Fruit fly (Drosophila melanogaster) whole organism, embryonic: ENCODE data around the gene CG32271.
A peak's percentile ranks its signal among the peaks of the same experiment; 100 is the strongest.

Source experiments
- CG11504 ChIP-seq: fragments of 200-800 bp; sonication (Bioruptor generic); optimal IDR thresholded peaks from 3 replicates; lab custom pipeline; 2019; ENCODE audit warnings: missing biosample characterization, mild to moderate bottlenecking, missing genetic modification characterization, moderate library complexity
- CG11560 ChIP-seq: fragments of 200-800 bp; sonication (Bioruptor generic); IDR thresholded peaks from 3 replicates; pipeline ENCODE4 v1.3.6; 2022; ENCODE audit warnings: missing biosample characterization, missing genetic modification characterization
- CG11695 ChIP-seq: fragments of 200-800 bp; sonication (Bioruptor generic); IDR thresholded peaks from 3 replicates; pipeline ENCODE4 v1.3.6; 2022; ENCODE audit warnings: missing biosample characterization, missing genetic modification characterization
- CG12299 ChIP-seq: fragments of 200-800 bp; sonication (Bioruptor generic); optimal IDR thresholded peaks from 2 replicates; lab custom pipeline; 2018; ENCODE audit warnings: missing biosample characterization, mild to moderate bottlenecking, missing genetic modification characterization
- CG12659 ChIP-seq: fragments of 200-800 bp; sonication (Bioruptor generic); optimal IDR thresholded peaks from 3 replicates; lab custom pipeline; 2017; ENCODE audit warnings: mild to moderate bottlenecking, missing biosample characterization, missing genetic modification reagents, missing genetic modification characterization
- CG14667 ChIP-seq: fragments of 200-800 bp; sonication (Bioruptor generic); IDR thresholded peaks from 2 replicates; pipeline ENCODE4 v1.3.6; 2022; ENCODE audit warnings: missing biosample characterization, missing genetic modification characterization
- CG14965 ChIP-seq: fragments of 200-800 bp; sonication (Bioruptor generic); optimal IDR thresholded peaks from 2 replicates; lab custom pipeline; 2016; ENCODE audit warnings: missing biosample characterization, missing genetic modification characterization, borderline replicate concordance
- CG17802 ChIP-seq: fragments of 200-800 bp; sonication (Bioruptor generic); optimal IDR thresholded peaks from 2 replicates; lab custom pipeline; 2018; ENCODE audit warnings: missing biosample characterization, mild to moderate bottlenecking, missing genetic modification characterization, moderate library complexity
- CG2875 ChIP-seq: fragments of 200-800 bp; sonication (Bioruptor generic); optimal IDR thresholded peaks from 2 replicates; lab custom pipeline; 2017; ENCODE audit warnings: missing biosample characterization, mild to moderate bottlenecking, missing genetic modification characterization, missing genetic modification reagents
- CG3163 ChIP-seq: fragments of 200-800 bp; sonication (Bioruptor generic); optimal IDR thresholded peaks from 3 replicates; lab custom pipeline; 2016; ENCODE audit warnings: missing biosample characterization, missing genetic modification characterization
- CG32772 ChIP-seq: fragments of 200-800 bp; sonication (Bioruptor generic); IDR thresholded peaks from 2 replicates; pipeline ENCODE4 v1.3.6; 2022; ENCODE audit warnings: missing biosample characterization, missing genetic modification characterization
- CG33557 ChIP-seq: fragments of 200-800 bp; sonication (Bioruptor generic); optimal IDR thresholded peaks from 2 replicates; lab custom pipeline; 2019; ENCODE audit warnings: missing biosample characterization, mild to moderate bottlenecking, missing genetic modification characterization, moderate library complexity
- CG43689 ChIP-seq: fragments of 200-800 bp; sonication (Bioruptor generic); IDR thresholded peaks from 2 replicates; pipeline ENCODE4 v1.3.6; 2022; ENCODE audit warnings: missing biosample characterization, missing genetic modification characterization
- CG4424 ChIP-seq: fragments of 200-800 bp; sonication (Bioruptor generic); optimal IDR thresholded peaks from 3 replicates; lab custom pipeline; 2016; ENCODE audit warnings: missing biosample characterization, missing genetic modification characterization
- CG6689 ChIP-seq: fragments of 200-800 bp; sonication (Bioruptor generic); IDR thresholded peaks from 2 replicates; pipeline ENCODE4 v1.3.6; 2022; ENCODE audit warnings: missing biosample characterization, missing genetic modification characterization
- CG7357 ChIP-seq: fragments of 200-800 bp; sonication (Bioruptor generic); IDR thresholded peaks from 3 replicates; pipeline ENCODE4 v1.3.6; 2022; ENCODE audit warnings: missing biosample characterization, missing genetic modification characterization
- CG8924 ChIP-seq: fragments of 200-800 bp; optimal IDR thresholded peaks from 3 replicates; lab custom pipeline; 2019; ENCODE audit warnings: missing biosample characterization, mild to moderate bottlenecking, missing genetic modification characterization, moderate library complexity
- CG8944 ChIP-seq: fragments of 200-800 bp; sonication (Bioruptor generic); optimal IDR thresholded peaks from 3 replicates; lab custom pipeline; 2016; ENCODE audit warnings: missing biosample characterization, missing genetic modification characterization
- CG9727 ChIP-seq: fragments of 200-800 bp; sonication (Bioruptor generic); optimal IDR thresholded peaks from 3 replicates; lab custom pipeline; 2017; ENCODE audit warnings: missing biosample characterization, mild to moderate bottlenecking, missing genetic modification characterization
- D19B ChIP-seq: fragments of 200-800 bp; sonication (Bioruptor generic); optimal IDR thresholded peaks from 2 replicates; lab custom pipeline; 2017; ENCODE audit warnings: missing biosample characterization, mild to moderate bottlenecking, missing genetic modification characterization
- Dek ChIP-seq: fragments of 200-800 bp; sonication (Bioruptor generic); optimal IDR thresholded peaks from 3 replicates; lab custom pipeline; 2019; ENCODE audit warnings: missing biosample characterization, mild to moderate bottlenecking, missing genetic modification characterization, moderate library complexity
- Fer1 ChIP-seq: fragments of 200-800 bp; sonication (Bioruptor generic); optimal IDR thresholded peaks from 2 replicates; lab custom pipeline; 2017; ENCODE audit warnings: missing biosample characterization, mild to moderate bottlenecking, missing genetic modification characterization
- Hand ChIP-seq: fragments of 200-800 bp; sonication (Bioruptor generic); optimal IDR thresholded peaks from 2 replicates; lab custom pipeline; 2017; ENCODE audit warnings: mild to moderate bottlenecking, missing biosample characterization, missing genetic modification reagents, missing genetic modification characterization
- Kr ChIP-seq: fragments of 200-800 bp; sonication (Bioruptor generic); optimal IDR thresholded peaks from 2 replicates; lab custom pipeline; 2017; ENCODE audit warnings: missing biosample characterization, mild to moderate bottlenecking, missing genetic modification characterization
- MTF-1 ChIP-seq: fragments of 200-800 bp; sonication (Bioruptor generic); optimal IDR thresholded peaks from 2 replicates; lab custom pipeline; 2018; ENCODE audit warnings: missing biosample characterization, mild to moderate bottlenecking, missing genetic modification characterization, borderline replicate concordance
- NC2α ChIP-seq: fragments of 200-800 bp; sonication (Bioruptor generic); optimal IDR thresholded peaks from 2 replicates; lab custom pipeline; 2016; ENCODE audit warnings: missing biosample characterization, missing genetic modification characterization
- PHDP ChIP-seq: fragments of 200-800 bp; sonication (Bioruptor generic); optimal IDR thresholded peaks from 3 replicates; lab custom pipeline; 2018; ENCODE audit warnings: missing biosample characterization, mild to moderate bottlenecking, missing genetic modification characterization, moderate library complexity
- bowl ChIP-seq: fragments of 200-800 bp; sonication (Bioruptor generic); IDR thresholded peaks from 2 replicates; pipeline ENCODE4 v1.3.6; 2022; ENCODE audit warnings: missing biosample characterization, missing genetic modification characterization
- bsh ChIP-seq, 2 experiments: fragments of 200-800 bp; sonication (Bioruptor generic); optimal IDR thresholded peaks; 2 replicates each; lab custom pipeline; 2017 to 2018; ENCODE audit warnings: mild to moderate bottlenecking in 2 of 2, missing biosample characterization in 2 of 2, missing genetic modification characterization in 2 of 2, moderate library complexity in 1 of 2
- cato ChIP-seq: fragments of 200-800 bp; sonication (Bioruptor generic); optimal IDR thresholded peaks from 2 replicates; lab custom pipeline; 2016; ENCODE audit warnings: missing biosample characterization, missing genetic modification characterization, borderline replicate concordance
- chn ChIP-seq: fragments of 200-800 bp; sonication (Bioruptor generic); optimal IDR thresholded peaks from 2 replicates; lab custom pipeline; 2016; ENCODE audit warnings: missing biosample characterization, missing genetic modification characterization
- corto ChIP-seq: fragments of 200-800 bp; sonication (Bioruptor generic); optimal IDR thresholded peaks from 2 replicates; lab custom pipeline; 2016; ENCODE audit warnings: missing biosample characterization, mild to moderate bottlenecking, missing genetic modification characterization, moderate library complexity
- croc ChIP-seq: fragments of 200-800 bp; sonication (Bioruptor generic); conservative IDR thresholded peaks from 3 replicates; pipeline ENCODE4 v1.3.6; 2022; ENCODE audit warnings: missing biosample characterization, missing genetic modification characterization
- dan ChIP-seq: fragments of 200-800 bp; sonication (Bioruptor generic); IDR thresholded peaks from 2 replicates; pipeline ENCODE4 v1.3.6; 2022; ENCODE audit warnings: missing biosample characterization, missing genetic modification characterization
- danr ChIP-seq: fragments of 200-800 bp; sonication (Bioruptor generic); IDR thresholded peaks from 2 replicates; pipeline ENCODE4 v1.3.6; 2022; ENCODE audit warnings: missing biosample characterization, missing genetic modification characterization
- ems ChIP-seq: fragments of 200-800 bp; sonication (Bioruptor generic); optimal IDR thresholded peaks from 3 replicates; lab custom pipeline; 2016; ENCODE audit warnings: missing biosample characterization, missing genetic modification characterization
- esg ChIP-seq: fragments of 200-800 bp; sonication (Bioruptor generic); conservative IDR thresholded peaks from 2 replicates; pipeline ENCODE4 v1.3.6; 2022; ENCODE audit warnings: missing biosample characterization, missing genetic modification characterization
- ewg ChIP-seq: fragments of 200-800 bp; sonication (Bioruptor generic); optimal IDR thresholded peaks from 3 replicates; lab custom pipeline; 2017; ENCODE audit warnings: mild to moderate bottlenecking, missing biosample characterization, missing genetic modification reagents, missing genetic modification characterization
- gcm ChIP-seq: fragments of 200-800 bp; sonication (Bioruptor generic); optimal IDR thresholded peaks from 2 replicates; lab custom pipeline; 2019; ENCODE audit warnings: missing biosample characterization, mild to moderate bottlenecking, missing genetic modification characterization, moderate library complexity
- hbn ChIP-seq: fragments of 200-800 bp; sonication (Bioruptor generic); IDR thresholded peaks from 2 replicates; pipeline ENCODE4 v1.3.6; 2022; ENCODE audit warnings: missing biosample characterization, missing genetic modification characterization; ENCODE audit not compliant: partially characterized antibody
- ind ChIP-seq: fragments of 200-800 bp; sonication (Bioruptor generic); optimal IDR thresholded peaks from 3 replicates; lab custom pipeline; 2016; ENCODE audit warnings: missing biosample characterization, missing genetic modification characterization
- slou ChIP-seq: fragments of 200-800 bp; sonication (Bioruptor generic); optimal IDR thresholded peaks from 3 replicates; lab custom pipeline; 2016; ENCODE audit warnings: missing biosample characterization, missing genetic modification characterization
- sna ChIP-seq: fragments of 200-800 bp; sonication (Bioruptor generic); IDR thresholded peaks from 2 replicates; pipeline ENCODE4 v1.3.6; 2022; ENCODE audit warnings: missing biosample characterization, missing genetic modification characterization; ENCODE audit not compliant: partially characterized antibody
- stwl ChIP-seq: fragments of 200-800 bp; sonication (Bioruptor generic); optimal IDR thresholded peaks from 3 replicates; lab custom pipeline; 2018; ENCODE audit warnings: missing biosample characterization, mild to moderate bottlenecking, missing genetic modification characterization, moderate library complexity
- tll ChIP-seq, 2 experiments: fragments of 200-800 bp in 1 of 2; fragments of >200 bp in 1 of 2; sonication (Bioruptor generic) in 1 of 2; optimal IDR thresholded peaks; 2 replicates each; lab custom pipeline; 2017 to 2019; ENCODE audit warnings: missing biosample characterization in 2 of 2, missing genetic modification characterization in 2 of 2, mild to moderate bottlenecking in 1 of 2, moderate library complexity in 1 of 2
- vfl ChIP-seq: fragments of 200-800 bp; sonication (Bioruptor generic); optimal IDR thresholded peaks from 2 replicates; lab custom pipeline; 2016; ENCODE audit warnings: missing biosample characterization, missing genetic modification characterization
- vnd ChIP-seq: fragments of 200-800 bp; sonication (Bioruptor generic); IDR thresholded peaks from 3 replicates; pipeline ENCODE4 v1.3.6; 2022; ENCODE audit warnings: missing biosample characterization, missing genetic modification characterization; ENCODE audit not compliant: partially characterized antibody
- yki ChIP-seq: fragments of >200 bp; optimal IDR thresholded peaks from 3 replicates; lab custom pipeline; 2018
- zen2 ChIP-seq: fragments of 200-800 bp; sonication (Bioruptor generic); IDR thresholded peaks from 3 replicates; pipeline ENCODE4 v1.3.6; 2022; ENCODE audit warnings: missing biosample characterization, missing genetic modification characterization; ENCODE audit not compliant: partially characterized antibody

CG32271 gene

DNA sequence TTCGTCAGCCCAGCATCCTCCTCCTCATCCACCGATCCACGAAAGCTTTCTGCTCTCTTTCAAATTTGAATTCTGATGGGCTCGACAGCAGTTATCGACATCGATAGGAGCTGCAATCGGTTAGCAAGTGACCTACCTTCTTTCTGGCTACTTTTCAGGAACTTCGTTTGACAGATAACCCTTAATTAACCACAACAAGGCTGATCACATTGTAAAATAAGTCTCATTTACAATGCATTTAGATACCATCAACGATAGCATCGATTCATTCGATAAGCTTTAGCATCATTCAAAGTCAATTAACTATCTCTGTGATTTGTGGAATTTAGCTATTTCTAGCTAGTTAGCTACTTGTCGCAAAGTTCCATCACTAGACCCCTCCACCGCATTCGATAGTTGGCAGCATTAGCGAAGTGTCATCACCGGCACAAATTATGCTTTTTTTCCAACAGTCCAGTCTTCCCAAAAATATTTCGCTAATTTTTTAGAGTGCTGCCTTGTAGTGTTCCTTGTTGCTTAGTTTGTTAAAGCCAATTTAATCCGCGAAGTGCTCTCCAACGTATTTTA, 24.3 kb downstream of the CG32271 start, which contains the start of the genes MnM and Girdin (continued):
- peak; percentile 29 for TF ChIP-seq Dek (tag; lab: Kevin White, UChicago)
- peak; percentile 77 for TF ChIP-seq CG3163 (GFP tag; lab: Kevin White, UChicago)
- peak; percentile 38 for TF ChIP-seq CG14965
- no peak for TF ChIP-seq CG11695 (GFP tag; lab: Robert Waterston, UW)
- TF ChIP-seq CG33557, result peak; percentile 40
- peak; percentile 33 for TF ChIP-seq stwl
- no peak for TF ChIP-seq dan (GFP tag; lab: Robert Waterston, UW)
- no peak for TF ChIP-seq bowl
- no peak for TF ChIP-seq CG43689 (GFP tag; lab: Robert Waterston, UW)
- peak; percentile 59 for TF ChIP-seq CG4424 (GFP tag; lab: Kevin White, UChicago)
- no peak for TF ChIP-seq slou (GFP tag; lab: Kevin White, UChicago)
- TF ChIP-seq CG11560 (tag; lab: Robert Waterston, UW), result peak; percentile 53; the same call in 1 of the 3 replicates
- TF ChIP-seq zen2 (GFP tag; lab: Robert Waterston, UW), result no peak; the same call in 2 of the 3 replicates
- TF ChIP-seq tll (GFP tag; optimal IDR thresholded peaks at IDR 0.05; lab: Kevin White, UChicago), result peak; percentile 53 to 97
- TF ChIP-seq CG6689 (GFP tag; lab: Robert Waterston, UW), result peak; percentile 42; the same call in 1 of the 2 replicates
- peak; percentile 82 for TF ChIP-seq CG12659
- no peak for TF ChIP-seq Fer1 (GFP tag; lab: Kevin White, UChicago)
- TF ChIP-seq D19B (GFP tag; lab: Kevin White, UChicago), result no peak
- no peak for TF ChIP-seq Hand (GFP tag; lab: Kevin White, UChicago)
- no peak for TF ChIP-seq CG14667 (GFP tag; lab: Robert Waterston, UW)
- no peak for TF ChIP-seq yki (lab: Kevin White, UChicago)
- TF ChIP-seq ems (GFP tag; lab: Kevin White, UChicago), result peak; percentile 50
- TF ChIP-seq croc, result no peak
- TF ChIP-seq chn, result peak; percentile 78
- no peak for TF ChIP-seq CG12299 (tag; lab: Kevin White, UChicago)
- TF ChIP-seq cato (GFP tag; lab: Kevin White, UChicago), result no peak
- no peak for TF ChIP-seq CG11504 (tag; lab: Kevin White, UChicago)
- TF ChIP-seq CG17802, result no peak
- TF ChIP-seq CG7357 (GFP tag; lab: Robert Waterston, UW), result no peak
- peak in 1 of 2 experiments; percentile 41 for TF ChIP-seq bsh (GFP tag; optimal IDR thresholded peaks at IDR 0.05; lab: Kevin White, UChicago)
- TF ChIP-seq vfl (GFP tag; lab: Kevin White, UChicago), result peak; percentile 56
- TF ChIP-seq danr (GFP tag; lab: Robert Waterston, UW), result no peak
- no peak for TF ChIP-seq corto (GFP tag; lab: Kevin White, UChicago)
- peak; percentile 46 for TF ChIP-seq CG9727 (GFP tag; lab: Kevin White, UChicago)
- no peak for TF ChIP-seq MTF-1 (GFP tag; lab: Kevin White, UChicago)
- TF ChIP-seq CG2875 (GFP tag; lab: Kevin White, UChicago), result no peak
- TF ChIP-seq PHDP (tag; lab: Kevin White, UChicago), result no peak
- TF ChIP-seq Kr (GFP tag; lab: Kevin White, UChicago), result no peak
- peak; percentile 42 for TF ChIP-seq esg
- peak; percentile 76 for TF ChIP-seq ind (GFP tag; lab: Kevin White, UChicago)
- TF ChIP-seq CG8924 (tag; lab: Kevin White, UChicago), result peak; percentile 46
- TF ChIP-seq NC2α (GFP tag; lab: Kevin White, UChicago), result no peak
- peak; percentile 88 for TF ChIP-seq sna (GFP tag; lab: Robert Waterston, UW)
- peak; percentile 66 for TF ChIP-seq CG8944 (GFP tag; lab: Kevin White, UChicago)
- peak; percentile 44; the same call in 1 of the 2 replicates for TF ChIP-seq CG32772 (GFP tag; lab: Robert Waterston, UW)
- TF ChIP-seq hbn (GFP tag; lab: Robert Waterston, UW), result peak; percentile 75
- TF ChIP-seq vnd (GFP tag; lab: Robert Waterston, UW), result peak; percentile 86
- TF ChIP-seq gcm (GFP tag; lab: Kevin White, UChicago), result no peak
- peak; percentile 10 for TF ChIP-seq ewg (GFP tag; lab: Kevin White, UChicago)
